Worm (Caenorhabditis elegans): ENCODE measurements around the gene M117.6.

DNA sequence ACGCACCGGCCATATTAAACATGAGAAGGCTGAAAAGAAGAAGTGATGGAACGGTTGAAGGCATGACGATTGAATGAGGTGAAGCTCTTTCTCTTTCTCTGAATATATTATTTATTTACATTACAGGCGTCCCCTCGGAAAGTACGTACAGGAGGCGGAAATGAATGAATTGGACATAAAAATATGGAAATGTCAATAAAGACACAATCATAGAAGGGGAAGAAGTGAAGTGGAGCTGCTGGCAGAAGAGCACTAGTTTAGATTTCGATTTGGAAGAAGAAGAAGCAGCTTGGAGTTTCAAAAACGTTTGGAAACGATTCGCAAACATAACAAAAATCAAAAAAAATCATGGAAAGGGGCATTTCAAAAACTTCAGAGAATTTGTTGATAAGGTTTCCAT, 23.9 kb downstream of the M117.6 start, which contains the start of gene H01G02.1:
- TF ChIP-seq nhr-11 (tag; optimal IDR thresholded peaks at IDR 0.05), result no peak
- TF ChIP-seq R02D3.7 (tag; optimal IDR thresholded peaks at IDR 0.05), result no peak
- TF ChIP-seq zag-1 (tag; optimal IDR thresholded peaks at IDR 0.05), result no peak
- no peak for TF ChIP-seq gmeb-1 (tag; optimal IDR thresholded peaks at IDR 0.05)
- TF ChIP-seq nhr-23 (tag; optimal IDR thresholded peaks at IDR 0.05), result no peak
- TF ChIP-seq nhr-77 (tag; optimal IDR thresholded peaks at IDR 0.05), result no peak
- TF ChIP-seq unc-62 (GFP tag; optimal IDR thresholded peaks at IDR 0.05), result no peak
